Worm (Caenorhabditis elegans) whole organism, L2 larva: ENCODE results near the gene ZK354.7.

Source experiments
- R02D3.7 ChIP-seq: fragments of 150-350 bp; optimal IDR thresholded peaks from 2 replicates; lab custom pipeline; 2014; ENCODE audit warnings: missing biosample characterization, missing genetic modification characterization
- elt-1 ChIP-seq: fragments of 150-350 bp; optimal IDR thresholded peaks from 2 replicates; lab custom pipeline; 2014; ENCODE audit warnings: missing biosample characterization, missing genetic modification characterization
- elt-3 ChIP-seq: sonication (generic microtip); optimal IDR thresholded peaks from 2 replicates; lab custom pipeline; 2017; ENCODE audit warnings: missing biosample characterization, missing genetic modification characterization
- nhr-23 ChIP-seq: fragments of 150-350 bp; optimal IDR thresholded peaks from 2 replicates; lab custom pipeline; 2014; ENCODE audit warnings: missing biosample characterization, missing genetic modification reagents, missing genetic modification characterization

- no peak for TF ChIP-seq elt-3 (tag; lab: Kevin White, UChicago)
- TF ChIP-seq elt-1 (tag; lab: Kevin White, UChicago), result no peak
- no peak for TF ChIP-seq R02D3.7 (tag; lab: Kevin White, UChicago)
- no peak for TF ChIP-seq nhr-23 (tag; lab: Kevin White, UChicago)
These were observed 15.9 kb upstream of the ZK354.7 start, which contains the start of gene slc-46A for ce11 chrIV:5318835-5319303.
